Fruit fly (Drosophila melanogaster) whole organism, adult: Measurements from ENCODE around the gene CG15743.
A peak's percentile ranks its signal among the peaks of the same experiment; 100 is the strongest.

Experiments used
- CG12768 ChIP-seq: fragments of 200-800 bp; sonication (Bioruptor generic); optimal IDR thresholded peaks from 2 replicates; lab custom pipeline; 2017; ENCODE audit warnings: missing biosample characterization, missing genetic modification characterization, mild to moderate bottlenecking, moderate library complexity, missing genetic modification reagents
- CG14711 ChIP-seq: fragments of 200-800 bp; sonication (Bioruptor generic); optimal IDR thresholded peaks from 2 replicates; lab custom pipeline; 2018; ENCODE audit warnings: missing biosample characterization, mild to moderate bottlenecking, missing genetic modification characterization, moderate library complexity
- CG5204 ChIP-seq: fragments of 200-800 bp; sonication (Bioruptor generic); optimal IDR thresholded peaks from 2 replicates; lab custom pipeline; 2016; ENCODE audit warnings: missing biosample characterization, missing genetic modification characterization
- CG7045 ChIP-seq: fragments of 200-800 bp; sonication (Bioruptor generic); optimal IDR thresholded peaks from 2 replicates; lab custom pipeline; 2017; ENCODE audit warnings: missing biosample characterization, mild to moderate bottlenecking, missing genetic modification characterization
- CG7101 ChIP-seq: fragments of 200-800 bp; sonication (Bioruptor generic); optimal IDR thresholded peaks from 2 replicates; lab custom pipeline; 2018; ENCODE audit warnings: missing biosample characterization, mild to moderate bottlenecking, missing genetic modification characterization, moderate library complexity
- cic ChIP-seq: fragments of 200-800 bp; sonication (Bioruptor generic); optimal IDR thresholded peaks from 2 replicates; lab custom pipeline; 2017; ENCODE audit warnings: missing biosample characterization, mild to moderate bottlenecking, missing genetic modification characterization, moderate library complexity
- kay ChIP-seq: fragments of 200-800 bp; sonication (Bioruptor generic); peaks from one replicate; lab custom pipeline; 2016; ENCODE audit warnings: missing biosample characterization, missing genetic modification characterization, borderline replicate concordance
- tj ChIP-seq: fragments of 200-800 bp; sonication (Bioruptor generic); optimal IDR thresholded peaks from 3 replicates; lab custom pipeline; 2017; ENCODE audit warnings: missing biosample characterization, mild to moderate bottlenecking, missing genetic modification characterization, moderate library complexity

DNA sequence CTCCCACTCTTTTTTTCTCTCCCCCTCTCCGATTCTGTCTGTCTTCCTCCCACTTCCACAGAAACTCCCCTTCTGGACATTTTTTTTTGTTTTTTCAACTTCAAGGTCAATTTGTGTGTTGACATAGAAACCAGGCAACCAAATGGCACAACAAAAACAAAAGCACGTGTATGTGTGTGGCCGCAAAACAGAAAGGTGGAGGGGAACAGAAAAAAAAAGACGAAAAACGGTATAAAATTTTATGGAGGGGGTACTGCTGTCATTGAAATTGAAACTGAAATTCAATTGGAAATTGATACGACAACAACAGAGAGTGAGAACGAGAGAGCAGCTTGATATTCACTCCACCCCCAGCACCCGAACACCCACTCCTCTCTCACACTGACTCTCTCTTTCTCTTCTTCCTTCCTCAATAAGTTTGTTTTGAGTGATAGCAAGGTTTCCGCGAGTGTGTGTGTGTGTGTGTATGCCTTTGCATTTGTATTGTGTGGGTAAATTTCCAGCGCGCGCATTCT, 7.0 kb upstream of the CG15743 start:
- TF ChIP-seq tj (GFP tag; lab: Kevin White, UChicago) = no peak
- no peak for TF ChIP-seq CG12768 (GFP tag; lab: Kevin White, UChicago)
- no peak for TF ChIP-seq kay (GFP tag; lab: Kevin White, UChicago)
- TF ChIP-seq CG7045 = no peak
- TF ChIP-seq CG7101 = no peak
- peak; percentile 12 for TF ChIP-seq cic (GFP tag; lab: Kevin White, UChicago)
- TF ChIP-seq CG14711 (tag; lab: Kevin White, UChicago) = no peak
- no peak for TF ChIP-seq CG5204 (GFP tag; lab: Kevin White, UChicago)
